Fruit fly (Drosophila melanogaster) Kc167 (cell line): ENCODE data around the gene CG9377.

Experiments used
- h ChIP-seq: fragments of >200 bp; optimal IDR thresholded peaks from 3 replicates; lab custom pipeline; 2018; ENCODE audit warnings: missing external identifiers
- insv ChIP-seq: fragments of >200 bp; optimal IDR thresholded peaks from 3 replicates; lab custom pipeline; 2018; ENCODE audit warnings: missing external identifiers

- TF ChIP-seq h (lab: Kevin White, UChicago) (no peak), insv (lab: Kevin White, UChicago) (no peak)
These were observed 13.9 kb downstream of the CG9377 start, which contains the start of gene CG16826 for dm6 chr2L:13347473-13347872.
